Fruit fly (Drosophila melanogaster) whole organism, embryonic: Measurements from ENCODE around the gene CG32074.

Source experiments
- CG10543 ChIP-seq: fragments of 200-800 bp; sonication (Bioruptor generic); optimal IDR thresholded peaks from 3 replicates; lab custom pipeline; 2017; ENCODE audit warnings: missing biosample characterization, mild to moderate bottlenecking, missing genetic modification characterization, moderate library complexity
- Rfx ChIP-seq: fragments of 200-800 bp; sonication (Bioruptor generic); IDR thresholded peaks from 2 replicates; pipeline ENCODE4 v1.3.6; 2022; ENCODE audit warnings: missing biosample characterization, missing genetic modification characterization

DNA sequence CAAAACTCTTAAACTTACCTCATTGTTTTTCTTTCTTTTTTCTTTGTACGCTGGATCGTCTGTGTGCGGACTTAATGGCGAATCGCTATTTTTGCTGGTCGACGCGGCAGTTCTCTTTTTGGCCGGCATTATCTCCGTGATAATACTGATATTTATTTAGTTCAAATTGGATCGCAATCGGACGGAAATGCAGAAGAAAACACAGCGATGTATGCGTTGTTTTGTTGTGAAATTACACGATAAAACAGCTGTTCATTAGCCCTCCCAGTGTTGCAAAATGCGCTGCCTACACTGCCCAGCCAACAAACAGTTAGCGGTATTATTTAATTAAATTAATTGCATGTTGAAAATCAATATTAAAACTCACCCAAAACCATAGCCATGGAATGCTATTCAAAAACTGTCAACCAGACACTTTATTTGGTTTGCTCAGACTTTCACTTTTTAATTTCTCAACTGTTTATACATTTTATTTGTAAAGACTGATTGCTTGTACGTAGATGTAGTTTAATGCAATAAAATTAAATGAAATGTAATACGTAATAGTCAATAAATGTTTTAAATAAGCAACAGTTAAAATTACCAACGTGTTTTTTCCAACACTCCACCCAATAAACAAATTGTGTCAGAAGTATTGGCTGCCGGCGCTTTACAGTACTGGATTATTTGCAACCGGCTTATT is 34.0 kb downstream of the CG32074 start, which contains the start of the genes Irbp18 and APP-BP1:
- TF ChIP-seq Rfx (GFP tag; lab: Robert Waterston, UW) (peak; percentile 90), CG10543 (GFP tag; lab: Kevin White, UChicago) (peak; percentile 93)
